Fruit fly (Drosophila melanogaster) whole organism, wandering third instar larva: Measurements from ENCODE around the gene AgmNAT.

Experiments used
- CG32264 ChIP-seq: fragments of 200-800 bp; sonication (Bioruptor generic); optimal IDR thresholded peaks from 2 replicates; lab custom pipeline; 2016; ENCODE audit warnings: missing biosample characterization, missing genetic modification characterization
- Hr83 ChIP-seq: fragments of 200-300 bp; sonication (Bioruptor generic); optimal IDR thresholded peaks from 2 replicates; lab custom pipeline; 2016; ENCODE audit warnings: missing biosample characterization, mild to moderate bottlenecking, missing genetic modification characterization, moderate library complexity; ENCODE audit not compliant: poor library complexity, severe bottlenecking
- Jra ChIP-seq: sonication (Bioruptor generic); optimal IDR thresholded peaks from 2 replicates; lab custom pipeline; 2016; ENCODE audit warnings: missing biosample characterization, missing genetic modification characterization
- brk ChIP-seq: fragments of 200-800 bp; sonication (Bioruptor generic); optimal IDR thresholded peaks from 2 replicates; lab custom pipeline; 2016; ENCODE audit warnings: missing biosample characterization, mild to moderate bottlenecking, missing genetic modification characterization
- dsf ChIP-seq: sonication (Bioruptor generic); optimal IDR thresholded peaks from 2 replicates; lab custom pipeline; 2016; ENCODE audit warnings: missing biosample characterization, missing genetic modification characterization, borderline replicate concordance
- lola ChIP-seq: fragments of >200 bp; optimal IDR thresholded peaks from 2 replicates; lab custom pipeline; 2017; ENCODE audit warnings: missing biosample characterization, missing genetic modification characterization
- pan ChIP-seq: fragments of >200 bp; optimal IDR thresholded peaks from 2 replicates; lab custom pipeline; 2017

DNA sequence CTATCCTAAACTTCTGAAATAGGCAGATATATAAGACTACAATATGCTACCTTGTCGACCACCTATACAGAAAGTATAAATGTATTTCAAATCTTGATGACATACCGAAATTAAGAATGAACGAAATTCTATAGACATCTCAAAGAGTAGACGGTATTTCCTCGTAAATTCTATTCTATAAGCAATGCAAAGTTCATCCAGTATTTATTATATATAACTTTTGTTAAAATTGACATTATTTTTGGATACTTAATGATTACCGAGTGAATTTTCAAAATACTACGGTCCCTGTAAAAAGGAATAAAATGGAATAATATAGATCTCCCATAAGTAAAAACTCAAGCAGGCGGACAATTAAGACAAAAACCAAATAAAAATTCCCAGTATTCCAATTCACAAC, 26.4 kb downstream of the AgmNAT start, which contains the start of gene CG15767:
- no peak for TF ChIP-seq dsf
- no peak for TF ChIP-seq brk
- TF ChIP-seq CG32264 (GFP tag; lab: Kevin White, UChicago): no peak
- no peak for TF ChIP-seq pan (lab: Kevin White, UChicago)
- no peak for TF ChIP-seq Jra (GFP tag; lab: Kevin White, UChicago)
- no peak for TF ChIP-seq Hr83 (GFP tag; lab: Kevin White, UChicago)
- TF ChIP-seq lola (GFP tag; lab: Kevin White, UChicago): no peak
